Worm (Caenorhabditis elegans) whole organism, late embryonic: ENCODE results near the gene pcf-11.

Experiments
- ama-1 ChIP-seq: fragments of 150-350 bp; optimal IDR thresholded peaks from 2 replicates; lab custom pipeline; 2014
- ceh-45 ChIP-seq: fragments of 200-800 bp; sonication (Bioruptor generic); IDR thresholded peaks from 2 replicates; pipeline ENCODE4 v1.3.6; 2022; ENCODE audit warnings: missing genetic modification reagents, missing genetic modification characterization, missing compliant biosample characterization
- dmd-4 ChIP-seq: sonication (generic microtip); optimal IDR thresholded peaks from 2 replicates; lab custom pipeline; 2016; ENCODE audit warnings: borderline replicate concordance, missing genetic modification characterization, missing compliant biosample characterization
- dve-1 ChIP-seq: sonication (generic microtip); optimal IDR thresholded peaks from 2 replicates; lab custom pipeline; 2017; ENCODE audit warnings: antibody characterized with exemption, mild to moderate bottlenecking, missing genetic modification characterization, missing compliant biosample characterization
- hlh-30 ChIP-seq: sonication (generic microtip); optimal IDR thresholded peaks from 2 replicates; lab custom pipeline; 2017; ENCODE audit warnings: antibody characterized with exemption, missing genetic modification characterization, missing compliant biosample characterization; ENCODE audit not compliant: insufficient read depth
- hlh-6 ChIP-seq: sonication (generic microtip); optimal IDR thresholded peaks from 2 replicates; lab custom pipeline; 2016; ENCODE audit warnings: missing genotype, missing genetic modification characterization, missing compliant biosample characterization
- lin-11 ChIP-seq: fragments of 200-800 bp; sonication (Bioruptor generic); optimal IDR thresholded peaks from 2 replicates; lab custom pipeline; 2018; ENCODE audit warnings: mild to moderate bottlenecking, missing genetic modification characterization, missing compliant biosample characterization
- nfya-1 ChIP-seq: sonication (generic microtip); optimal IDR thresholded peaks from 2 replicates; lab custom pipeline; 2017; ENCODE audit warnings: missing genetic modification characterization, mild to moderate bottlenecking, missing compliant biosample characterization, antibody characterized with exemption, moderate library complexity
- pqm-1 ChIP-seq: sonication (generic microtip); optimal IDR thresholded peaks from 2 replicates; lab custom pipeline; 2016; ENCODE audit warnings: missing genetic modification characterization, missing compliant biosample characterization
- rnt-1 ChIP-seq: sonication (generic microtip); optimal IDR thresholded peaks from 2 replicates; lab custom pipeline; 2016; ENCODE audit warnings: missing genetic modification characterization, missing compliant biosample characterization
- syd-9 ChIP-seq: sonication (generic microtip); optimal IDR thresholded peaks from 2 replicates; lab custom pipeline; 2016; ENCODE audit warnings: mild to moderate bottlenecking, missing genetic modification characterization, moderate library complexity, missing compliant biosample characterization
- tbx-7 ChIP-seq: sonication (generic microtip); optimal IDR thresholded peaks from 2 replicates; lab custom pipeline; 2016; ENCODE audit warnings: missing genotype, missing genetic modification characterization, missing compliant biosample characterization

ce11 chrIII:5026366-5026765 is 1.7 kb downstream of the pcf-11 start:
- no peak for TF ChIP-seq hlh-6 (tag; lab: Kevin White, UChicago)
- TF ChIP-seq ama-1 (lab: Kevin White, UChicago): no peak
- no peak for TF ChIP-seq syd-9 (tag; lab: Kevin White, UChicago)
- no peak for TF ChIP-seq dmd-4
- no peak for TF ChIP-seq hlh-30 (tag; lab: Kevin White, UChicago)
- no peak for TF ChIP-seq nfya-1
- no peak for TF ChIP-seq lin-11
- no peak for TF ChIP-seq ceh-45 (GFP tag; lab: Robert Waterston, UW)
- no peak for TF ChIP-seq pqm-1
- no peak for TF ChIP-seq rnt-1 (tag; lab: Kevin White, UChicago)
- no peak for TF ChIP-seq tbx-7
- TF ChIP-seq dve-1 (tag; lab: Kevin White, UChicago): no peak
